Worm (Caenorhabditis elegans) whole organism, mixed stage, embryonic: Measurements from ENCODE around the gene npp-15.

Source experiments
- bed-3 ChIP-seq: fragments of 200-800 bp; sonication (Bioruptor generic); optimal IDR thresholded peaks from 3 replicates; lab custom pipeline; 2018; ENCODE audit warnings: mild to moderate bottlenecking, missing genetic modification characterization, moderate library complexity, missing compliant biosample characterization
- ceh-39 ChIP-seq: fragments of 150-350 bp; optimal IDR thresholded peaks from 2 replicates; lab custom pipeline; 2014; ENCODE audit warnings: missing biosample characterization, missing genetic modification characterization
- ceh-43 ChIP-seq: fragments of 200-800 bp; sonication (Bioruptor generic); optimal IDR thresholded peaks from 2 replicates; lab custom pipeline; 2018; ENCODE audit warnings: mild to moderate bottlenecking, missing genetic modification characterization, moderate library complexity, missing compliant biosample characterization
- ceh-83 ChIP-seq: fragments of 200-800 bp; sonication (Bioruptor generic); optimal IDR thresholded peaks from 2 replicates; lab custom pipeline; 2018; ENCODE audit warnings: mild to moderate bottlenecking, missing genetic modification characterization, missing compliant biosample characterization
- ces-1 ChIP-seq: fragments of 150-350 bp; optimal IDR thresholded peaks from 2 replicates; lab custom pipeline; 2014; ENCODE audit warnings: missing biosample characterization, missing genetic modification reagents, missing genetic modification characterization
- cnd-1 ChIP-seq: fragments of 200-800 bp; sonication (Bioruptor generic); optimal IDR thresholded peaks from 2 replicates; lab custom pipeline; 2018; ENCODE audit warnings: mild to moderate bottlenecking, missing genetic modification characterization, missing compliant biosample characterization
- drap-1 ChIP-seq: fragments of 200-800 bp; sonication (Bioruptor generic); optimal IDR thresholded peaks from 3 replicates; lab custom pipeline; 2018; ENCODE audit warnings: mild to moderate bottlenecking, missing genetic modification characterization, missing compliant biosample characterization
- elt-1 ChIP-seq: sonication (generic microtip); optimal IDR thresholded peaks from 2 replicates; lab custom pipeline; 2017; ENCODE audit warnings: missing genetic modification characterization, mild to moderate bottlenecking, missing compliant biosample characterization, antibody characterized with exemption, moderate library complexity, borderline replicate concordance; ENCODE audit not compliant: insufficient read depth
- elt-3 ChIP-seq: fragments of 150-350 bp; optimal IDR thresholded peaks from 2 replicates; lab custom pipeline; 2014; ENCODE audit warnings: missing biosample characterization, missing genetic modification characterization
- flh-1 ChIP-seq: fragments of 200-800 bp; sonication (Bioruptor generic); optimal IDR thresholded peaks from 2 replicates; lab custom pipeline; 2018; ENCODE audit warnings: mild to moderate bottlenecking, missing genetic modification characterization, moderate library complexity, missing compliant biosample characterization
- lin-13 ChIP-seq: fragments of 150-350 bp; optimal IDR thresholded peaks from 2 replicates; lab custom pipeline; 2014; ENCODE audit warnings: missing biosample characterization, missing genetic modification characterization
- lsy-2 ChIP-seq: fragments of 150-350 bp; optimal IDR thresholded peaks from 2 replicates; lab custom pipeline; 2014; ENCODE audit warnings: missing biosample characterization, missing genetic modification characterization
- mab-5 ChIP-seq: fragments of 150-350 bp; optimal IDR thresholded peaks from 2 replicates; lab custom pipeline; 2014; ENCODE audit warnings: missing biosample characterization, missing genetic modification characterization
- mep-1 ChIP-seq: fragments of 150-350 bp; optimal IDR thresholded peaks from 2 replicates; lab custom pipeline; 2017; ENCODE audit warnings: missing biosample characterization, missing genetic modification reagents, missing genetic modification characterization, inconsistent platforms
- mls-2 ChIP-seq: sonication (generic microtip); optimal IDR thresholded peaks from 2 replicates; lab custom pipeline; 2016; ENCODE audit warnings: mild to moderate bottlenecking, missing genetic modification characterization, moderate library complexity, missing compliant biosample characterization
- nhr-2 ChIP-seq: fragments of 150-350 bp; optimal IDR thresholded peaks from 2 replicates; lab custom pipeline; 2014; ENCODE audit warnings: missing biosample characterization, missing genetic modification characterization
- nhr-237 ChIP-seq: fragments of 150-350 bp; optimal IDR thresholded peaks from 2 replicates; lab custom pipeline; 2014; ENCODE audit warnings: missing biosample characterization, missing genetic modification characterization
- nhr-28 ChIP-seq: fragments of 150-350 bp; optimal IDR thresholded peaks from 2 replicates; lab custom pipeline; 2014; ENCODE audit warnings: missing biosample characterization, missing genetic modification characterization
- nhr-76 ChIP-seq: sonication (generic microtip); optimal IDR thresholded peaks from 2 replicates; lab custom pipeline; 2017; ENCODE audit warnings: missing biosample characterization, missing genetic modification characterization
- pha-4 ChIP-seq: fragments of 150-350 bp; optimal IDR thresholded peaks from 2 replicates; lab custom pipeline; 2018; ENCODE audit warnings: missing biosample characterization, missing genetic modification reagents, missing genetic modification characterization
- sem-2 ChIP-seq: fragments of 200-800 bp; sonication (Bioruptor generic); optimal IDR thresholded peaks from 2 replicates; lab custom pipeline; 2018; ENCODE audit warnings: mild to moderate bottlenecking, missing genetic modification characterization, missing compliant biosample characterization
- snpc-4 ChIP-seq: fragments of 150-350 bp; optimal IDR thresholded peaks from 2 replicates; lab custom pipeline; 2014; ENCODE audit warnings: missing biosample characterization, missing genetic modification characterization
- sptf-1 ChIP-seq: sonication (generic microtip); optimal IDR thresholded peaks from 2 replicates; lab custom pipeline; 2017; ENCODE audit warnings: mild to moderate bottlenecking, missing genetic modification characterization, moderate library complexity, missing compliant biosample characterization
- tbx-8 ChIP-seq: fragments of 200-800 bp; sonication (Bioruptor generic); optimal IDR thresholded peaks from 2 replicates; lab custom pipeline; 2018; ENCODE audit warnings: mild to moderate bottlenecking, missing genetic modification characterization, moderate library complexity, missing compliant biosample characterization
- unc-120 ChIP-seq: sonication (generic microtip); optimal IDR thresholded peaks from 2 replicates; lab custom pipeline; 2017; ENCODE audit warnings: missing genetic modification characterization, missing compliant biosample characterization; ENCODE audit not compliant: poor library complexity, severe bottlenecking
- unc-39 ChIP-seq: fragments of 150-350 bp; optimal IDR thresholded peaks from 2 replicates; lab custom pipeline; 2014; ENCODE audit warnings: missing biosample characterization, missing genetic modification characterization
- unc-62 ChIP-seq: fragments of 150-350 bp; optimal IDR thresholded peaks from 2 replicates; lab custom pipeline; 2014; ENCODE audit warnings: missing biosample characterization, missing genetic modification reagents, missing genetic modification characterization
- zip-8 ChIP-seq: fragments of 150-350 bp; optimal IDR thresholded peaks from 2 replicates; lab custom pipeline; 2014; ENCODE audit warnings: missing biosample characterization, missing genetic modification characterization
- ztf-11 ChIP-seq: fragments of 150-350 bp; optimal IDR thresholded peaks from 2 replicates; lab custom pipeline; 2014; ENCODE audit warnings: missing biosample characterization, missing genetic modification characterization

Gene npp-15

ce11 chrIII:7893224-7893623, 35.6 kb upstream of the npp-15 start:
- TF ChIP-seq unc-62 (no peak), ceh-39 (tag; lab: Kevin White, UChicago) (no peak), mep-1 (tag; lab: Kevin White, UChicago) (no peak), ceh-83 (GFP tag; lab: Kevin White, UChicago) (no peak), sptf-1 (no peak), lin-13 (tag; lab: Kevin White, UChicago) (no peak), ceh-43 (GFP tag; lab: Kevin White, UChicago) (no peak), mab-5 (tag; lab: Kevin White, UChicago) (no peak), tbx-8 (GFP tag; lab: Kevin White, UChicago) (no peak), sem-2 (GFP tag; lab: Kevin White, UChicago) (no peak), flh-1 (GFP tag; lab: Kevin White, UChicago) (no peak), elt-3 (tag; lab: Kevin White, UChicago) (no peak), nhr-237 (tag; lab: Kevin White, UChicago) (no peak), bed-3 (GFP tag; lab: Kevin White, UChicago) (no peak), mls-2 (tag; lab: Kevin White, UChicago) (no peak), lsy-2 (tag; lab: Kevin White, UChicago) (no peak), drap-1 (GFP tag; lab: Kevin White, UChicago) (no peak)

ce11 chrIII:7894724-7895123, 34.1 kb upstream of the npp-15 start, which contains the start of gene ZK688.4:
TSS of gene ZK688.4 (plus strand) at chrIII:7895024.
- TF ChIP-seq mab-5 (tag; lab: Kevin White, UChicago), result no peak
- TF ChIP-seq pha-4 (tag; lab: Kevin White, UChicago), result no peak

ce11 chrIII:7896925-7897324, 31.9 kb upstream of the npp-15 start, which contains the start of gene ZK688.10:
TSS of gene ZK688.10 (minus strand) at chrIII:7897025.
- no peak for TF ChIP-seq unc-120 (tag; lab: Kevin White, UChicago)
- TF ChIP-seq nhr-2 (tag; lab: Kevin White, UChicago), result no peak
- TF ChIP-seq mab-5 (tag; lab: Kevin White, UChicago), result no peak
- TF ChIP-seq bed-3 (GFP tag; lab: Kevin White, UChicago), result no peak
- no peak for TF ChIP-seq sptf-1
- TF ChIP-seq cnd-1 (tag; lab: Kevin White, UChicago), result no peak
- TF ChIP-seq ceh-43 (GFP tag; lab: Kevin White, UChicago), result no peak
- TF ChIP-seq ceh-39 (tag; lab: Kevin White, UChicago), result no peak
- no peak for TF ChIP-seq lin-13 (tag; lab: Kevin White, UChicago)
- TF ChIP-seq mep-1 (tag; lab: Kevin White, UChicago), result no peak
- TF ChIP-seq elt-1 (tag; lab: Kevin White, UChicago), result no peak
- TF ChIP-seq tbx-8 (GFP tag; lab: Kevin White, UChicago), result no peak

DNA sequence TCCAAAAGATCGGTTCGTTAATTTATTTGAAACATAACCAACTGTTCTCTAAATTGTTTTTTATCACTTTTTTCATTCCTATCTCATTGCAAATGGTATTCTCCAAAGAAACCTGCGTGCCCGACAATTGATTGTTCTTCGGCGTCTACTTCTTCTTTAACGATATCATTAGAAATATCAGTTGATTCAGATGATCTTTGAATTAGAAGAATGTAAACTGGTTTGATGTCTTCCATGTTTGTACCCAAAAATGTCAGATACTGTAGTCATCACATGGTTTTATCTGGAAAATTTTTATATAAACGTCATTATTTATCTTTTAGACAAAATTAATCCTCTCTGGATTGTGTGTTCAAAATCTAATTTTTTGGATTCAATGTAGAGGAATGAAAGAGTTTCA, 31.1 kb upstream of the npp-15 start:
- TF ChIP-seq pha-4 (tag; lab: Kevin White, UChicago) (no peak), bed-3 (GFP tag; lab: Kevin White, UChicago) (no peak)
- TF ChIP-seq, all 35 proteins: peak for 0

DNA sequence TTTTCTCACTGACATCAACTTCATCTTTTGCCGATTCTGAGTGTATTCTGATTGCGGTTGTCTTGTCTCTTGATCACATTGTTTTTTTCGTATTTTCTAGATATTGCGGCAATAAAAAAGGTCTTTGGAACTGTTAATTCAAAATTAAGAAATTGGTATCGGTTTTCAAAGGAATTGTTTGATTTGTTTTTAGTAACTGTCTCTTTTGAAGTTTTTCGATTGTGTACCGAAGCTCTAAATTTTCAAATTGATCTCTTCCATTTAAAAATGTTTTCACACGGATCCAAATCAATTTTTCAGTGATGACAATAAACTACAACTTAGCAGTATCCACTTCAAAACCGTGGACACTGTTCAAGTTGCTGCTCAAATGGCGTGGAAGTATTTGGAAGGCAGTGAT, 28.1 kb upstream of the npp-15 start, which contains the start of gene best-24:
best-24 (plus strand) TSS at position 301 of the 400 bp plus-strand sequence.
- TF ChIP-seq nhr-28 (tag; lab: Kevin White, UChicago) (no peak), lsy-2 (tag; lab: Kevin White, UChicago) (no peak), zip-8 (no peak), bed-3 (GFP tag; lab: Kevin White, UChicago) (no peak), ztf-11 (tag; lab: Kevin White, UChicago) (no peak), drap-1 (GFP tag; lab: Kevin White, UChicago) (no peak), ceh-83 (GFP tag; lab: Kevin White, UChicago) (no peak), mep-1 (tag; lab: Kevin White, UChicago) (no peak)

- TF ChIP-seq elt-3 (tag; lab: Kevin White, UChicago) (no peak), lsy-2 (tag; lab: Kevin White, UChicago) (no peak), sem-2 (GFP tag; lab: Kevin White, UChicago) (no peak), nhr-237 (tag; lab: Kevin White, UChicago) (no peak), snpc-4 (tag; lab: Kevin White, UChicago) (no peak), ceh-39 (tag; lab: Kevin White, UChicago) (no peak), nhr-76 (tag; lab: Kevin White, UChicago) (no peak), unc-39 (tag; lab: Kevin White, UChicago) (no peak), ces-1 (no peak)
Observed at ce11 chrIII:7903427-7903826, 25.4 kb upstream of the npp-15 start.
